Fruit fly (Drosophila melanogaster) whole organism, embryonic: Measurements from ENCODE around the gene rogdi.
A peak's percentile ranks its signal among the peaks of the same experiment; 100 is the strongest.

ENCODE experiments used
- Abd-B ChIP-seq: fragments of 200-800 bp; sonication (Bioruptor generic); optimal IDR thresholded peaks from 2 replicates; lab custom pipeline; 2018; ENCODE audit warnings: missing biosample characterization, mild to moderate bottlenecking, missing genetic modification characterization, moderate library complexity
- Adf1 ChIP-seq: fragments of 200-800 bp; sonication (Bioruptor generic); IDR thresholded peaks from 2 replicates; pipeline ENCODE4 v1.3.6; 2022; ENCODE audit warnings: missing biosample characterization, missing genetic modification characterization
- BEAF-32 ChIP-seq: fragments of 200-800 bp; sonication (Bioruptor generic); optimal IDR thresholded peaks from 3 replicates; lab custom pipeline; 2017; ENCODE audit warnings: missing biosample characterization, missing genetic modification characterization, mild to moderate bottlenecking, moderate library complexity, missing genetic modification reagents
- CG12071 ChIP-seq: fragments of 200-800 bp; sonication (Bioruptor generic); optimal IDR thresholded peaks from 3 replicates; lab custom pipeline; 2018; ENCODE audit warnings: missing biosample characterization, mild to moderate bottlenecking, missing genetic modification characterization
- CG13424 ChIP-seq: fragments of 200-800 bp; sonication (Bioruptor generic); optimal IDR thresholded peaks from 2 replicates; lab custom pipeline; 2019; ENCODE audit warnings: missing biosample characterization, mild to moderate bottlenecking, missing genetic modification characterization, moderate library complexity
- CG15601 ChIP-seq: fragments of 200-800 bp; sonication (Bioruptor generic); optimal IDR thresholded peaks from 3 replicates; lab custom pipeline; 2019; ENCODE audit warnings: missing biosample characterization, mild to moderate bottlenecking, missing genetic modification characterization, moderate library complexity
- CG17802 ChIP-seq: fragments of 200-800 bp; sonication (Bioruptor generic); optimal IDR thresholded peaks from 2 replicates; lab custom pipeline; 2018; ENCODE audit warnings: missing biosample characterization, mild to moderate bottlenecking, missing genetic modification characterization, moderate library complexity
- CG1832 ChIP-seq: fragments of 200-800 bp; sonication (Bioruptor generic); optimal IDR thresholded peaks from 2 replicates; lab custom pipeline; 2017; ENCODE audit warnings: missing biosample characterization, mild to moderate bottlenecking, missing genetic modification characterization, inconsistent platforms
- CG18619 ChIP-seq: fragments of 200-800 bp; sonication (Bioruptor generic); optimal IDR thresholded peaks from 3 replicates; lab custom pipeline; 2017; ENCODE audit warnings: missing biosample characterization, mild to moderate bottlenecking, missing genetic modification characterization
- CG31365 ChIP-seq: fragments of 200-800 bp; sonication (Bioruptor generic); optimal IDR thresholded peaks from 2 replicates; lab custom pipeline; 2018; ENCODE audit warnings: missing biosample characterization, mild to moderate bottlenecking, missing genetic modification characterization
- CG34224 ChIP-seq: fragments of 200-800 bp; sonication (Bioruptor generic); IDR thresholded peaks from 3 replicates; pipeline ENCODE4 v1.3.6; 2022; ENCODE audit warnings: missing biosample characterization, missing genetic modification characterization; ENCODE audit not compliant: partially characterized antibody
- CG4360 ChIP-seq: fragments of 200-800 bp; sonication (Bioruptor generic); IDR thresholded peaks from 2 replicates; pipeline ENCODE4 v1.3.6; 2022; ENCODE audit warnings: missing biosample characterization, missing genetic modification characterization
- CG5953 ChIP-seq: fragments of 200-800 bp; sonication (Bioruptor generic); IDR thresholded peaks from 2 replicates; pipeline ENCODE4 v1.3.6; 2022; ENCODE audit warnings: missing biosample characterization, missing genetic modification characterization
- CG7271 ChIP-seq: fragments of 200-800 bp; sonication (Bioruptor generic); optimal IDR thresholded peaks from 2 replicates; lab custom pipeline; 2018; ENCODE audit warnings: missing biosample characterization, mild to moderate bottlenecking, missing genetic modification characterization, moderate library complexity
- CG8478 ChIP-seq: fragments of >200 bp; optimal IDR thresholded peaks from 2 replicates; lab custom pipeline; 2018
- D ChIP-seq, 2 experiments: fragments of 200-800 bp in 1 of 2; fragments of >200 bp in 1 of 2; sonication (Bioruptor generic) in 1 of 2; optimal IDR thresholded peaks; 2 replicates in 1 of 2; 3 replicates in 1 of 2; lab custom pipeline; 2017; ENCODE audit warnings: mild to moderate bottlenecking in 1 of 2, missing biosample characterization in 1 of 2, missing genetic modification characterization in 1 of 2, missing genetic modification reagents in 1 of 2
- Dref ChIP-seq: fragments of 200-800 bp; sonication (Bioruptor generic); IDR thresholded peaks from 2 replicates; pipeline ENCODE4 v1.3.6; 2022; ENCODE audit warnings: missing biosample characterization, missing genetic modification characterization
- E2f2 ChIP-seq: fragments of 200-800 bp; sonication (Bioruptor generic); IDR thresholded peaks from 2 replicates; pipeline ENCODE4 v1.3.6; 2022; ENCODE audit warnings: missing biosample characterization, missing genetic modification characterization
- Ets97D ChIP-seq: fragments of 200-800 bp; sonication (Bioruptor generic); optimal IDR thresholded peaks from 3 replicates; lab custom pipeline; 2016; ENCODE audit warnings: missing biosample characterization, missing genetic modification characterization
- Hr78 ChIP-seq, 2 experiments: fragments of 200-800 bp in 1 of 2; fragments of >200 bp in 1 of 2; sonication (Bioruptor generic) in 1 of 2; optimal IDR thresholded peaks; 2 replicates each; lab custom pipeline; 2017 to 2019; ENCODE audit warnings: missing biosample characterization in 2 of 2, missing genetic modification characterization in 2 of 2, mild to moderate bottlenecking in 1 of 2, moderate library complexity in 1 of 2
- Kr ChIP-seq: fragments of 200-800 bp; sonication (Bioruptor generic); optimal IDR thresholded peaks from 2 replicates; lab custom pipeline; 2017; ENCODE audit warnings: missing biosample characterization, mild to moderate bottlenecking, missing genetic modification characterization
- Lim3 ChIP-seq: fragments of 200-800 bp; sonication (Bioruptor generic); IDR thresholded peaks from 2 replicates; pipeline ENCODE4 v1.3.6; 2022; ENCODE audit warnings: missing biosample characterization, missing genetic modification characterization
- Myb ChIP-seq: fragments of 200-800 bp; sonication (Bioruptor generic); optimal IDR thresholded peaks from 2 replicates; lab custom pipeline; 2016; ENCODE audit warnings: missing biosample characterization, missing genetic modification characterization
- Nf-YC ChIP-seq: fragments of 200-800 bp; optimal IDR thresholded peaks from 3 replicates; lab custom pipeline; 2019; ENCODE audit warnings: missing biosample characterization, mild to moderate bottlenecking, missing genetic modification characterization, moderate library complexity
- PHDP ChIP-seq: fragments of 200-800 bp; sonication (Bioruptor generic); optimal IDR thresholded peaks from 3 replicates; lab custom pipeline; 2018; ENCODE audit warnings: missing biosample characterization, mild to moderate bottlenecking, missing genetic modification characterization, moderate library complexity
- Poxn ChIP-seq: fragments of 200-800 bp; sonication (Bioruptor generic); IDR thresholded peaks from 2 replicates; pipeline ENCODE4 v1.3.6; 2022; ENCODE audit warnings: missing biosample characterization, missing genetic modification characterization
- Tbp ChIP-seq: fragments of >200 bp; optimal IDR thresholded peaks from 2 replicates; lab custom pipeline; 2018; ENCODE audit warnings: missing biosample characterization, missing genetic modification characterization
- YL-1 ChIP-seq: fragments of 200-800 bp; sonication (Bioruptor generic); optimal IDR thresholded peaks from 3 replicates; lab custom pipeline; 2017; ENCODE audit warnings: missing biosample characterization, mild to moderate bottlenecking, missing genetic modification characterization
- bbx ChIP-seq: fragments of 200-800 bp; sonication (Bioruptor generic); IDR thresholded peaks from 2 replicates; pipeline ENCODE4 v1.3.6; 2022; ENCODE audit warnings: missing biosample characterization, missing genetic modification characterization; ENCODE audit not compliant: partially characterized antibody
- cato ChIP-seq: fragments of 200-800 bp; sonication (Bioruptor generic); optimal IDR thresholded peaks from 2 replicates; lab custom pipeline; 2016; ENCODE audit warnings: missing biosample characterization, missing genetic modification characterization, borderline replicate concordance
- cg ChIP-seq: fragments of 200-800 bp; sonication (Bioruptor generic); optimal IDR thresholded peaks from 3 replicates; lab custom pipeline; 2019; ENCODE audit warnings: missing biosample characterization, mild to moderate bottlenecking, missing genetic modification characterization, moderate library complexity
- cwo ChIP-seq: fragments of 200-800 bp; sonication (Bioruptor generic); optimal IDR thresholded peaks from 3 replicates; lab custom pipeline; 2017; ENCODE audit warnings: missing biosample characterization, missing genetic modification characterization, mild to moderate bottlenecking, moderate library complexity, missing genetic modification reagents
- dimm ChIP-seq: fragments of 200-800 bp; sonication (Bioruptor generic); IDR thresholded peaks from 2 replicates; pipeline ENCODE4 v1.3.6; 2022; ENCODE audit warnings: missing biosample characterization, missing genetic modification characterization
- ems ChIP-seq: fragments of 200-800 bp; sonication (Bioruptor generic); optimal IDR thresholded peaks from 3 replicates; lab custom pipeline; 2016; ENCODE audit warnings: missing biosample characterization, missing genetic modification characterization
- ewg ChIP-seq: fragments of 200-800 bp; sonication (Bioruptor generic); optimal IDR thresholded peaks from 3 replicates; lab custom pipeline; 2017; ENCODE audit warnings: mild to moderate bottlenecking, missing biosample characterization, missing genetic modification reagents, missing genetic modification characterization
- gsb-n ChIP-seq: fragments of 200-800 bp; sonication (Bioruptor generic); optimal IDR thresholded peaks from 3 replicates; lab custom pipeline; 2018; ENCODE audit warnings: missing biosample characterization, mild to moderate bottlenecking, missing genetic modification characterization
- ind ChIP-seq: fragments of 200-800 bp; sonication (Bioruptor generic); optimal IDR thresholded peaks from 3 replicates; lab custom pipeline; 2016; ENCODE audit warnings: missing biosample characterization, missing genetic modification characterization
- nerfin-2 ChIP-seq: fragments of 200-800 bp; sonication (Bioruptor generic); IDR thresholded peaks from 2 replicates; pipeline ENCODE4 v1.3.6; 2022; ENCODE audit warnings: missing biosample characterization, missing genetic modification characterization; ENCODE audit not compliant: partially characterized antibody
- pros ChIP-seq: fragments of 200-800 bp; sonication (Bioruptor generic); optimal IDR thresholded peaks from 3 replicates; lab custom pipeline; 2019; ENCODE audit warnings: missing biosample characterization, mild to moderate bottlenecking, missing genetic modification characterization, moderate library complexity
- ranshi ChIP-seq: fragments of 200-800 bp; sonication (Bioruptor generic); IDR thresholded peaks from 2 replicates; pipeline ENCODE4 v1.3.6; 2022; ENCODE audit warnings: missing biosample characterization, missing genetic modification characterization
- row ChIP-seq: fragments of 200-800 bp; sonication (Bioruptor generic); IDR thresholded peaks from 3 replicates; pipeline ENCODE4 v1.3.6; 2022; ENCODE audit warnings: missing biosample characterization, missing genetic modification characterization
- sc ChIP-seq, 3 experiments: fragments of >200 bp in 2 of 3; fragments of 200-800 bp in 1 of 3; sonication (Bioruptor generic) in 1 of 3; optimal IDR thresholded peaks; 2 replicates in 2 of 3; 3 replicates in 1 of 3; lab custom pipeline; 2017; ENCODE audit warnings: mild to moderate bottlenecking in 1 of 3, missing biosample characterization in 1 of 3, missing genetic modification characterization in 1 of 3, missing genetic modification reagents in 1 of 3
- sd ChIP-seq: fragments of 200-800 bp; sonication (Bioruptor generic); optimal IDR thresholded peaks from 3 replicates; lab custom pipeline; 2018; ENCODE audit warnings: missing biosample characterization, mild to moderate bottlenecking, missing genetic modification characterization, moderate library complexity
- sr ChIP-seq: fragments of 200-800 bp; sonication (Bioruptor generic); IDR thresholded peaks from 3 replicates; pipeline ENCODE4 v1.3.6; 2022; ENCODE audit warnings: missing biosample characterization, missing genetic modification characterization
- zen2 ChIP-seq: fragments of 200-800 bp; sonication (Bioruptor generic); IDR thresholded peaks from 3 replicates; pipeline ENCODE4 v1.3.6; 2022; ENCODE audit warnings: missing biosample characterization, missing genetic modification characterization; ENCODE audit not compliant: partially characterized antibody
- zfh2 ChIP-seq: fragments of 200-800 bp; sonication (Bioruptor generic); optimal IDR thresholded peaks from 2 replicates; lab custom pipeline; 2016; ENCODE audit warnings: missing biosample characterization, missing genetic modification characterization

rogdi gene

dm6 chr3L:17011351-17012016, 37.8 kb upstream of the rogdi start (continued):
- peak; percentile 19 for TF ChIP-seq sd (tag; lab: Kevin White, UChicago)
- no peak for TF ChIP-seq nerfin-2 (GFP tag; lab: Robert Waterston, UW)
- TF ChIP-seq ranshi (GFP tag; lab: Robert Waterston, UW) = no peak
- peak; percentile 62; the same call in 1 of the 3 replicates for TF ChIP-seq sr (GFP tag; lab: Robert Waterston, UW)
- TF ChIP-seq Myb (GFP tag; lab: Kevin White, UChicago) = no peak
- no peak for TF ChIP-seq Ets97D (GFP tag; lab: Kevin White, UChicago)
- TF ChIP-seq Kr (GFP tag; lab: Kevin White, UChicago) = no peak
- TF ChIP-seq PHDP (tag; lab: Kevin White, UChicago) = no peak
- no peak for TF ChIP-seq ems (GFP tag; lab: Kevin White, UChicago)
- TF ChIP-seq CG34224 = no peak; the same call in 2 of the 3 replicates
- TF ChIP-seq Hr78 (GFP tag; optimal IDR thresholded peaks at IDR 0.05; lab: Kevin White, UChicago) = no peak
- peak; percentile 92 for TF ChIP-seq Adf1 (GFP tag; lab: Robert Waterston, UW)
- TF ChIP-seq CG8478 (lab: Kevin White, UChicago) = peak; percentile 30
- TF ChIP-seq CG1832 (GFP tag; lab: Kevin White, UChicago) = peak; percentile 65
- TF ChIP-seq YL-1 (GFP tag; lab: Kevin White, UChicago) = no peak
- no peak for TF ChIP-seq CG31365 (tag; lab: Kevin White, UChicago)
- peak; percentile 90 for TF ChIP-seq CG4360 (GFP tag; lab: Robert Waterston, UW)
- TF ChIP-seq Tbp (GFP tag; lab: Kevin White, UChicago) = no peak
- TF ChIP-seq CG15601 = no peak
- 0 out of 3 replicates have a peak, but pooled peaks have one; percentile 12 for TF ChIP-seq row
- no peak for TF ChIP-seq ewg (GFP tag; lab: Kevin White, UChicago)
- TF ChIP-seq dimm (GFP tag; lab: Robert Waterston, UW) = no peak

DNA sequence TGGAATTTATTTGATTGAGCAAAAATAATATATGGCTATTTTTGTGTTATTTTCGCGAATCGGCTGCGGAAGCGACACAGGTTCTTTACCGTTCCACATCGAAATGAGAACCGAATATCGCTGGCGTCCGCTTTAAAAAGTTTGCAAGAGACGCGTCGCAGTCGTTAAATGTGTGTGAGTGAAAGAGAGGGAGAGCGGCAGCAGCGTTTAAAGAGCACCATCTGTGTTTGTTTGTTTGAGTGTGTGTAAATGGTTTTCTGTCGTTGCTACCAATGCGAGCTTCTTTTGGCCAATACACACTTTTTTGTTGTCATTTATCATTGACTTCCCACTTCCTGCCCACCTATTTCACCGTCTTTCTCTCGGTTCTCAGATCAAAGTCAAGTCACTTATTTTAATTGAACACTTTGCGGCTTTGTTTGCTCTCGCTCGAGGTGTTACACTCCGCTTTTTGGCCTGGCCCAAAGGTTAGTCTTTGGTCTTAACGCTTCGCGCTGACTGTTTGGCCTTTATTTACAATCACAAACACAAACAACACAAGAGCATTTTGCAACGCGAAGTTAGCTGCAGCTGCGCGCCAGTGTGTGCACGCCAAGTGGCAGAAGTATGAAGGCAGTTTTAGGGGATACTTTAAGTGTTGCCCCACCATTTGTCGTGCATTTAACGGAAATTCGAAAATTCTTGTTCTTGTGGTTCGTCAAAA, 37.1 kb upstream of the rogdi start, which contains the start of gene CG3764:
Gene CG3764 (minus strand): TSS at position 549 of the 703 bp plus-strand sequence.
- TF ChIP-seq Dref (peak; percentile 45), CG5953 (peak; percentile 39; the same call in 1 of the 2 replicates), CG18619 (peak; percentile 77), zen2 (no peak), zfh2 (GFP tag; lab: Kevin White, UChicago) (peak; percentile 23), gsb-n (peak; percentile 44), cg (peak; percentile 94), bbx (peak; percentile 65), CG7271 (peak; percentile 72), Poxn (GFP tag; lab: Robert Waterston, UW) (no peak), sc (optimal IDR thresholded peaks at IDR 0.05; lab: Kevin White, UChicago) (no peak), sc (GFP tag; optimal IDR thresholded peaks at IDR 0.05; lab: Kevin White, UChicago) (peak; percentile 70), D (optimal IDR thresholded peaks at IDR 0.05; lab: Kevin White, UChicago) (peak; percentile 11), D (GFP tag; optimal IDR thresholded peaks at IDR 0.05; lab: Kevin White, UChicago) (peak; percentile 73), pros (GFP tag; lab: Kevin White, UChicago) (peak; percentile 49), CG12071 (GFP tag; lab: Kevin White, UChicago) (peak; percentile 91), BEAF-32 (peak; percentile 46), cato (GFP tag; lab: Kevin White, UChicago) (peak; percentile 34), Abd-B (GFP tag; lab: Kevin White, UChicago) (peak; percentile 62), CG17802 (peak; percentile 72), Lim3 (GFP tag; lab: Robert Waterston, UW) (no peak), E2f2 (GFP tag; lab: Robert Waterston, UW) (peak; percentile 84), CG13424 (tag; lab: Kevin White, UChicago) (peak; percentile 76), Nf-YC (tag; lab: Kevin White, UChicago) (peak; percentile 78), cwo (GFP tag; lab: Kevin White, UChicago) (peak; percentile 30), ind (peak; percentile 41)
